Worm (Caenorhabditis elegans): ENCODE measurements around the gene C35A11.3.

The C35A11.3 gene

ce11 chrV:5345419-5345818, 26.8 kb upstream of the C35A11.3 start, which contains the start of gene srg-25:
Gene srg-25, minus strand, starts transcription at chrV:5345519.
- TF ChIP-seq ztf-6 (GFP tag; IDR thresholded peaks at IDR 0.05): no peak
- TF ChIP-seq snpc-1.1 (tag; optimal IDR thresholded peaks at IDR 0.05; ENCODE audit: insufficient read depth): no peak
- no peak for TF ChIP-seq unc-62 (GFP tag; optimal IDR thresholded peaks at IDR 0.05)
- TF ChIP-seq nhr-179 (tag; optimal IDR thresholded peaks at IDR 0.05): no peak
- no peak for TF ChIP-seq F22D6.2 (tag; optimal IDR thresholded peaks at IDR 0.05)
- TF ChIP-seq lin-35 (GFP tag; optimal IDR thresholded peaks at IDR 0.05): no peak
- no peak for TF ChIP-seq ceh-40 (GFP tag; IDR thresholded peaks at IDR 0.05)
- no peak for TF ChIP-seq zfh-2 (GFP tag; conservative IDR thresholded peaks at IDR 0.05)
- no peak for TF ChIP-seq egl-44 (GFP tag; IDR thresholded peaks at IDR 0.05)
- no peak for TF ChIP-seq hmg-20 (GFP tag; IDR thresholded peaks at IDR 0.05)
- no peak for TF ChIP-seq F39B2.1 (GFP tag; IDR thresholded peaks at IDR 0.05)
- TF ChIP-seq egrh-3 (GFP tag; IDR thresholded peaks at IDR 0.05): no peak
- no peak for TF ChIP-seq egl-18 (GFP tag; IDR thresholded peaks at IDR 0.05)
- TF ChIP-seq attf-3 (GFP tag; conservative IDR thresholded peaks at IDR 0.05): no peak
- TF ChIP-seq C17E4.6 (GFP tag; IDR thresholded peaks at IDR 0.05): no peak
- no peak for TF ChIP-seq ztf-28 (GFP tag; IDR thresholded peaks at IDR 0.05)
- TF ChIP-seq cebp-1 (GFP tag; IDR thresholded peaks at IDR 0.05): no peak
- no peak for TF ChIP-seq cebp-1 (tag; optimal IDR thresholded peaks at IDR 0.05)

ce11 chrV:5349471-5349870, 22.7 kb upstream of the C35A11.3 start, which contains the start of gene T09D3.3:
Gene T09D3.3, minus strand, starts transcription at chrV:5349571.
- TF ChIP-seq tlf-1 (GFP tag; optimal IDR thresholded peaks at IDR 0.05) (no peak), hlh-12 (tag; optimal IDR thresholded peaks at IDR 0.05) (no peak), sdz-38 (tag; optimal IDR thresholded peaks at IDR 0.05) (no peak), snpc-1.1 (tag; optimal IDR thresholded peaks at IDR 0.05; ENCODE audit: insufficient read depth) (no peak), egrh-3 (GFP tag; IDR thresholded peaks at IDR 0.05) (no peak), nhr-27 (tag; optimal IDR thresholded peaks at IDR 0.05) (no peak), mes-4 (tag; optimal IDR thresholded peaks at IDR 0.05) (no peak), lsl-1 (GFP tag; optimal IDR thresholded peaks at IDR 0.05) (no peak), madf-10 (tag; optimal IDR thresholded peaks at IDR 0.05) (no peak), C06A6.2 (GFP tag; conservative IDR thresholded peaks at IDR 0.05) (no peak), ceh-100 (GFP tag; IDR thresholded peaks at IDR 0.05) (no peak)

ce11 chrV:5351483-5351882, 20.7 kb upstream of the C35A11.3 start, which contains the start of gene srd-9:
Gene srd-9, plus strand, starts transcription at chrV:5351783.
- TF ChIP-seq ceh-79 (tag; optimal IDR thresholded peaks at IDR 0.05) (no peak), tbp1 (GFP tag; optimal IDR thresholded peaks at IDR 0.05) (no peak), bed-2 (GFP tag; IDR thresholded peaks at IDR 0.05) (no peak), ztf-22 (GFP tag; optimal IDR thresholded peaks at IDR 0.05) (no peak), B0019.2 (GFP tag; conservative IDR thresholded peaks at IDR 0.05) (no peak), ceh-58 (GFP tag; IDR thresholded peaks at IDR 0.05) (no peak), hrde-1 (tag; optimal IDR thresholded peaks at IDR 0.05; ENCODE audit: borderline replicate concordance) (no peak), ztf-6 (GFP tag; IDR thresholded peaks at IDR 0.05) (no peak), sea-2 (GFP tag; IDR thresholded peaks at IDR 0.05) (no peak), C17E4.6 (GFP tag; IDR thresholded peaks at IDR 0.05) (no peak), Y53F4B.3 (GFP tag; IDR thresholded peaks at IDR 0.05) (no peak), Y53G8AR.9 (GFP tag; conservative IDR thresholded peaks at IDR 0.05) (no peak), F33H1.4 (GFP tag; IDR thresholded peaks at IDR 0.05) (no peak), C06A6.2 (GFP tag; conservative IDR thresholded peaks at IDR 0.05) (no peak), Y67H2A.10 (GFP tag; conservative IDR thresholded peaks at IDR 0.05) (no peak), aptf-3 (GFP tag; IDR thresholded peaks at IDR 0.05) (no peak), B0336.3 (GFP tag; IDR thresholded peaks at IDR 0.05) (no peak), K12H6.12 (tag; optimal IDR thresholded peaks at IDR 0.05) (no peak), nfya-1 (tag; optimal IDR thresholded peaks at IDR 0.05; ENCODE audit: borderline replicate concordance, insufficient read depth) (no peak), dox-1 (GFP tag; IDR thresholded peaks at IDR 0.05) (no peak)
